Fruit fly (Drosophila melanogaster) whole organism, embryonic: ENCODE data around the gene CG43248.

Source experiments
- ATbp ChIP-seq: fragments of 200-800 bp; sonication (Bioruptor generic); optimal IDR thresholded peaks from 2 replicates; lab custom pipeline; 2017; ENCODE audit warnings: missing biosample characterization, mild to moderate bottlenecking, missing genetic modification characterization, missing genetic modification reagents
- Asciz ChIP-seq: fragments of 200-800 bp; sonication (Bioruptor generic); optimal IDR thresholded peaks from 2 replicates; lab custom pipeline; 2017; ENCODE audit warnings: missing biosample characterization, mild to moderate bottlenecking, missing genetic modification characterization, missing genetic modification reagents
- CG1024 ChIP-seq: fragments of 200-800 bp; sonication (Bioruptor generic); IDR thresholded peaks from 2 replicates; pipeline ENCODE4 v1.3.6; 2022; ENCODE audit warnings: missing biosample characterization, missing genetic modification characterization
- CG10431 ChIP-seq: fragments of 200-800 bp; sonication (Bioruptor generic); optimal IDR thresholded peaks from 3 replicates; lab custom pipeline; 2018; ENCODE audit warnings: missing biosample characterization, mild to moderate bottlenecking, missing genetic modification characterization
- CG10462 ChIP-seq: fragments of 200-800 bp; sonication (Bioruptor generic); optimal IDR thresholded peaks from 2 replicates; lab custom pipeline; 2016; ENCODE audit warnings: missing biosample characterization, missing genetic modification characterization
- CG10565 ChIP-seq: fragments of 200-800 bp; sonication (Bioruptor generic); optimal IDR thresholded peaks from 3 replicates; lab custom pipeline; 2016; ENCODE audit warnings: missing biosample characterization, mild to moderate bottlenecking, missing genetic modification characterization
- CG12155 ChIP-seq: fragments of 200-800 bp; sonication (Bioruptor generic); optimal IDR thresholded peaks from 3 replicates; lab custom pipeline; 2016; ENCODE audit warnings: missing biosample characterization, missing genetic modification characterization
- CG1233 ChIP-seq: fragments of 200-800 bp; sonication (Bioruptor generic); optimal IDR thresholded peaks from 4 replicates; lab custom pipeline; 2018; ENCODE audit warnings: missing biosample characterization, mild to moderate bottlenecking, missing genetic modification characterization
- CG12659 ChIP-seq: fragments of 200-800 bp; sonication (Bioruptor generic); optimal IDR thresholded peaks from 3 replicates; lab custom pipeline; 2017; ENCODE audit warnings: mild to moderate bottlenecking, missing biosample characterization, missing genetic modification reagents, missing genetic modification characterization
- CG15601 ChIP-seq: fragments of 200-800 bp; sonication (Bioruptor generic); optimal IDR thresholded peaks from 3 replicates; lab custom pipeline; 2019; ENCODE audit warnings: missing biosample characterization, mild to moderate bottlenecking, missing genetic modification characterization, moderate library complexity
- CG17186 ChIP-seq: fragments of 200-800 bp; sonication (Bioruptor generic); optimal IDR thresholded peaks from 3 replicates; lab custom pipeline; 2017; ENCODE audit warnings: missing biosample characterization, missing genetic modification reagents, missing genetic modification characterization
- CG17361 ChIP-seq: fragments of 200-800 bp; sonication (Bioruptor generic); IDR thresholded peaks from 3 replicates; pipeline ENCODE4 v1.3.6; 2022; ENCODE audit warnings: missing biosample characterization, missing genetic modification characterization
- CG2678 ChIP-seq: fragments of 200-800 bp; sonication (Bioruptor generic); optimal IDR thresholded peaks from 3 replicates; lab custom pipeline; 2019; ENCODE audit warnings: missing biosample characterization, mild to moderate bottlenecking, missing genetic modification characterization, moderate library complexity
- CG3163 ChIP-seq: fragments of 200-800 bp; sonication (Bioruptor generic); optimal IDR thresholded peaks from 3 replicates; lab custom pipeline; 2016; ENCODE audit warnings: missing biosample characterization, missing genetic modification characterization
- CG4707 ChIP-seq: fragments of 200-800 bp; sonication (Bioruptor generic); optimal IDR thresholded peaks from 2 replicates; lab custom pipeline; 2018; ENCODE audit warnings: missing biosample characterization, mild to moderate bottlenecking, missing genetic modification characterization, moderate library complexity
- CG8478 ChIP-seq: fragments of >200 bp; optimal IDR thresholded peaks from 2 replicates; lab custom pipeline; 2018
- CHES-1-like ChIP-seq: fragments of 200-800 bp; sonication (Bioruptor generic); optimal IDR thresholded peaks from 2 replicates; lab custom pipeline; 2016; ENCODE audit warnings: missing biosample characterization, missing genetic modification characterization
- CTCF ChIP-seq: fragments of 200-800 bp; sonication (Bioruptor generic); optimal IDR thresholded peaks from 2 replicates; lab custom pipeline; 2017; ENCODE audit warnings: missing biosample characterization, mild to moderate bottlenecking, missing genetic modification characterization, moderate library complexity
- Dbx ChIP-seq: fragments of 200-800 bp; sonication (Bioruptor generic); IDR thresholded peaks from 3 replicates; pipeline ENCODE4 v1.3.6; 2022; ENCODE audit warnings: missing biosample characterization, missing genetic modification characterization
- Dip3 ChIP-seq: fragments of 200-800 bp; sonication (Bioruptor generic); optimal IDR thresholded peaks from 3 replicates; lab custom pipeline; 2016; ENCODE audit warnings: missing biosample characterization, missing genetic modification characterization
- Dp ChIP-seq: fragments of 200-800 bp; sonication (Bioruptor generic); optimal IDR thresholded peaks from 2 replicates; lab custom pipeline; 2018; ENCODE audit warnings: missing biosample characterization, mild to moderate bottlenecking, missing genetic modification characterization, moderate library complexity
- Max ChIP-seq: fragments of 200-800 bp; sonication (Bioruptor generic); optimal IDR thresholded peaks from 2 replicates; lab custom pipeline; 2016; ENCODE audit warnings: missing biosample characterization, mild to moderate bottlenecking, missing genetic modification characterization
- Mes4 ChIP-seq: fragments of 200-800 bp; sonication (Bioruptor generic); optimal IDR thresholded peaks from 2 replicates; lab custom pipeline; 2016; ENCODE audit warnings: missing biosample characterization, missing genetic modification characterization
- Nf-YB ChIP-seq: fragments of 200-800 bp; sonication (Bioruptor generic); optimal IDR thresholded peaks from 3 replicates; lab custom pipeline; 2019; ENCODE audit warnings: missing biosample characterization, mild to moderate bottlenecking, missing genetic modification characterization, moderate library complexity
- Optix ChIP-seq: fragments of 200-800 bp; sonication (Bioruptor generic); IDR thresholded peaks from 3 replicates; pipeline ENCODE4 v1.3.6; 2022; ENCODE audit warnings: missing biosample characterization, missing genetic modification characterization
- PHDP ChIP-seq: fragments of 200-800 bp; sonication (Bioruptor generic); optimal IDR thresholded peaks from 3 replicates; lab custom pipeline; 2018; ENCODE audit warnings: missing biosample characterization, mild to moderate bottlenecking, missing genetic modification characterization, moderate library complexity
- Pdp1 ChIP-seq, 2 experiments: fragments of 200-800 bp; sonication (Bioruptor generic); optimal IDR thresholded peaks; 3 replicates each; lab custom pipeline; 2016; ENCODE audit warnings: missing biosample characterization in 2 of 2, missing genetic modification characterization in 2 of 2, mild to moderate bottlenecking in 1 of 2, moderate library complexity in 1 of 2
- Ssrp ChIP-seq: fragments of 200-800 bp; sonication (Bioruptor generic); optimal IDR thresholded peaks from 2 replicates; lab custom pipeline; 2018; ENCODE audit warnings: missing biosample characterization, mild to moderate bottlenecking, missing genetic modification characterization, moderate library complexity
- Trl ChIP-seq, 3 experiments: fragments of >200 bp in 2 of 3; fragments of 200-800 bp in 1 of 3; sonication (Bioruptor generic) in 1 of 3; optimal IDR thresholded peaks; 2 replicates in 1 of 3; 3 replicates in 2 of 3; lab custom pipeline; 2016 to 2017; ENCODE audit warnings: missing biosample characterization in 1 of 3, missing genetic modification characterization in 1 of 3
- ara ChIP-seq: fragments of 200-800 bp; sonication (Bioruptor generic); IDR thresholded peaks from 2 replicates; pipeline ENCODE4 v1.3.6; 2022; ENCODE audit warnings: missing biosample characterization, missing genetic modification characterization
- ato ChIP-seq: fragments of 200-800 bp; sonication (Bioruptor generic); IDR thresholded peaks from 2 replicates; pipeline ENCODE4 v1.3.6; 2022; ENCODE audit warnings: missing biosample characterization, missing genetic modification characterization; ENCODE audit not compliant: partially characterized antibody
- cato ChIP-seq: fragments of 200-800 bp; sonication (Bioruptor generic); optimal IDR thresholded peaks from 2 replicates; lab custom pipeline; 2016; ENCODE audit warnings: missing biosample characterization, missing genetic modification characterization, borderline replicate concordance
- chif ChIP-seq, 2 experiments: fragments of 200-800 bp; sonication (Bioruptor generic); optimal IDR thresholded peaks; 3 replicates each; lab custom pipeline; 2016; ENCODE audit warnings: missing biosample characterization in 2 of 2, missing genetic modification characterization in 2 of 2
- exex ChIP-seq: fragments of 200-800 bp; sonication (Bioruptor generic); optimal IDR thresholded peaks from 4 replicates; lab custom pipeline; 2018; ENCODE audit warnings: missing biosample characterization, mild to moderate bottlenecking, missing genetic modification characterization, moderate library complexity
- gem ChIP-seq: fragments of 200-800 bp; sonication (Bioruptor generic); optimal IDR thresholded peaks from 2 replicates; lab custom pipeline; 2019; ENCODE audit warnings: missing biosample characterization, mild to moderate bottlenecking, missing genetic modification characterization, moderate library complexity
- grn ChIP-seq: fragments of 200-800 bp; sonication (Bioruptor generic); optimal IDR thresholded peaks from 3 replicates; lab custom pipeline; 2017; ENCODE audit warnings: missing biosample characterization, missing genetic modification characterization
- kah ChIP-seq: fragments of 200-800 bp; sonication (Bioruptor generic); optimal IDR thresholded peaks from 2 replicates; lab custom pipeline; 2018; ENCODE audit warnings: missing biosample characterization, mild to moderate bottlenecking, missing genetic modification characterization
- lab ChIP-seq: fragments of 200-800 bp; sonication (Bioruptor generic); optimal IDR thresholded peaks from 3 replicates; lab custom pipeline; 2017; ENCODE audit warnings: missing biosample characterization, missing genetic modification characterization, mild to moderate bottlenecking, moderate library complexity, missing genetic modification reagents
- nerfin-1 ChIP-seq: fragments of 200-800 bp; sonication (Bioruptor generic); optimal IDR thresholded peaks from 3 replicates; lab custom pipeline; 2019; ENCODE audit warnings: missing biosample characterization, mild to moderate bottlenecking, missing genetic modification characterization, moderate library complexity
- pnt ChIP-seq: fragments of 200-800 bp; sonication (Bioruptor generic); optimal IDR thresholded peaks from 3 replicates; lab custom pipeline; 2016; ENCODE audit warnings: missing biosample characterization, missing genetic modification characterization
- sd ChIP-seq: fragments of 200-800 bp; sonication (Bioruptor generic); optimal IDR thresholded peaks from 3 replicates; lab custom pipeline; 2018; ENCODE audit warnings: missing biosample characterization, mild to moderate bottlenecking, missing genetic modification characterization, moderate library complexity
- sens-2 ChIP-seq: fragments of 200-800 bp; sonication (Bioruptor generic); IDR thresholded peaks from 2 replicates; pipeline ENCODE4 v1.3.6; 2022; ENCODE audit warnings: missing biosample characterization, missing genetic modification characterization
- sqz ChIP-seq: fragments of 200-800 bp; sonication (Bioruptor generic); optimal IDR thresholded peaks from 3 replicates; lab custom pipeline; 2018; ENCODE audit warnings: missing biosample characterization, mild to moderate bottlenecking, missing genetic modification characterization
- sug ChIP-seq: fragments of 200-800 bp; optimal IDR thresholded peaks from 2 replicates; lab custom pipeline; 2019; ENCODE audit warnings: missing biosample characterization, mild to moderate bottlenecking, missing genetic modification characterization, moderate library complexity
- twi ChIP-seq: fragments of 200-800 bp; optimal IDR thresholded peaks from 2 replicates; lab custom pipeline; 2019; ENCODE audit warnings: missing biosample characterization, mild to moderate bottlenecking, missing genetic modification characterization, moderate library complexity
- unc-4 ChIP-seq: fragments of 200-800 bp; sonication (Bioruptor generic); IDR thresholded peaks from 2 replicates; pipeline ENCODE4 v1.3.6; 2022; ENCODE audit warnings: missing biosample characterization, missing genetic modification characterization; ENCODE audit not compliant: partially characterized antibody
- vvl ChIP-seq: fragments of 200-800 bp; sonication (Bioruptor generic); IDR thresholded peaks from 2 replicates; pipeline ENCODE4 v1.3.6; 2022; ENCODE audit warnings: missing biosample characterization, missing genetic modification characterization
- zen ChIP-seq: fragments of 200-800 bp; sonication (Bioruptor generic); optimal IDR thresholded peaks from 3 replicates; lab custom pipeline; 2018; ENCODE audit warnings: missing biosample characterization, mild to moderate bottlenecking, missing genetic modification characterization, moderate library complexity

The CG43248 gene

DNA sequence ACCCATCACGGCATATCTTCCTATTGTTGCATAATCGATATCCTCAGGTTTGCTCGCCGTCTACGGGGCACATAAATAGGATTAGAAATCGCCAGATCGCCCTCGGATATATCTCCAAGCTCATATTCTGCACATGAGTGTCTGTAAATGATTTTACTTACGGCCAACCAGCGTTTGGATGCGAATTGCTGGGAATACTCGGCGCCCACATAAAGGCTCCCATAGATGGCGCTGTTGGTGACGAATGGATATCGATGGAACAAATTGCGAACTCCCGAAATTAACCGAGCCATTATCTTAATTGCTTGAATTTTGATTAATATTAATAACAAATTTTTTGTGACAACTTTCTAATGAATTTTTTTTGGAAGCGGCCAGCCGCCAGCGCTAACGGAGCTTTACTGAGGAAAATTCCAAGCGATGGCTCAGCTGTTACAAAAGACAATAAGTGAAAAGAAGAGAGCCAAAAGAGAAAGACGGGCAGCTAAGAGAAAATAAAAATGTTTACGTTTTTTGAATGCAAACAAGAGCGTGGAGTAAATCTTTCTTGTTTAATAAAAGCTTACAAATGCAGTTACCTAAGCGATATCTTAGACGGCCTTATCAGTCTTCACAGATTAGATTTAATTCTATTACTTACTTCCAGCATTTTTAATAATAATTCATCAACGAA is 36.5 kb downstream of the CG43248 start:
- TF ChIP-seq sens-2 (GFP tag; lab: Robert Waterston, UW) (no peak), PHDP (no peak), lab (GFP tag; lab: Kevin White, UChicago) (peak; percentile 25), Trl (optimal IDR thresholded peaks at IDR 0.05; lab: Kevin White, UChicago) (peak; percentile 56 to 65), Trl (GFP tag; optimal IDR thresholded peaks at IDR 0.05; lab: Kevin White, UChicago) (no peak), sug (tag; lab: Kevin White, UChicago) (peak; percentile 1), sd (tag; lab: Kevin White, UChicago) (peak; percentile 49), CTCF (peak; percentile 88), ato (GFP tag; lab: Robert Waterston, UW) (0 out of 2 replicates have a peak, but pooled peaks have one; percentile 35), Asciz (peak; percentile 51), CG1024 (GFP tag; lab: Robert Waterston, UW) (0 out of 2 replicates have a peak, but pooled peaks have one; percentile 7), CG10431 (peak; percentile 11), CG17186 (GFP tag; lab: Kevin White, UChicago) (no peak), unc-4 (GFP tag; lab: Robert Waterston, UW) (no peak), Pdp1 (GFP tag; optimal IDR thresholded peaks at IDR 0.05; lab: Kevin White, UChicago) (peak in 1 of 2 experiments; percentile 51), Dp (GFP tag; lab: Kevin White, UChicago) (no peak), gem (tag; lab: Kevin White, UChicago) (no peak), ATbp (GFP tag; lab: Kevin White, UChicago) (peak; percentile 35), CG4707 (GFP tag; lab: Kevin White, UChicago) (peak; percentile 1), sqz (GFP tag; lab: Kevin White, UChicago) (peak; percentile 38), CG12155 (GFP tag; lab: Kevin White, UChicago) (no peak), Optix (no peak), CG17361 (0 out of 3 replicates have a peak, but pooled peaks have one; percentile 8), Dbx (GFP tag; lab: Robert Waterston, UW) (0 out of 3 replicates have a peak, but pooled peaks have one; percentile 35), vvl (GFP tag; lab: Robert Waterston, UW) (0 out of 2 replicates have a peak, but pooled peaks have one; percentile 0), CG3163 (GFP tag; lab: Kevin White, UChicago) (peak; percentile 86), CG15601 (tag; lab: Kevin White, UChicago) (peak; percentile 20), chif (GFP tag; optimal IDR thresholded peaks at IDR 0.05; lab: Kevin White, UChicago) (no peak), ara (GFP tag; lab: Robert Waterston, UW) (peak; percentile 47; the same call in 1 of the 2 replicates), exex (tag; lab: Kevin White, UChicago) (peak; percentile 21), CG2678 (tag; lab: Kevin White, UChicago) (peak; percentile 20), kah (peak; percentile 3), grn (GFP tag; lab: Kevin White, UChicago) (no peak), nerfin-1 (tag; lab: Kevin White, UChicago) (peak; percentile 7)

DNA sequence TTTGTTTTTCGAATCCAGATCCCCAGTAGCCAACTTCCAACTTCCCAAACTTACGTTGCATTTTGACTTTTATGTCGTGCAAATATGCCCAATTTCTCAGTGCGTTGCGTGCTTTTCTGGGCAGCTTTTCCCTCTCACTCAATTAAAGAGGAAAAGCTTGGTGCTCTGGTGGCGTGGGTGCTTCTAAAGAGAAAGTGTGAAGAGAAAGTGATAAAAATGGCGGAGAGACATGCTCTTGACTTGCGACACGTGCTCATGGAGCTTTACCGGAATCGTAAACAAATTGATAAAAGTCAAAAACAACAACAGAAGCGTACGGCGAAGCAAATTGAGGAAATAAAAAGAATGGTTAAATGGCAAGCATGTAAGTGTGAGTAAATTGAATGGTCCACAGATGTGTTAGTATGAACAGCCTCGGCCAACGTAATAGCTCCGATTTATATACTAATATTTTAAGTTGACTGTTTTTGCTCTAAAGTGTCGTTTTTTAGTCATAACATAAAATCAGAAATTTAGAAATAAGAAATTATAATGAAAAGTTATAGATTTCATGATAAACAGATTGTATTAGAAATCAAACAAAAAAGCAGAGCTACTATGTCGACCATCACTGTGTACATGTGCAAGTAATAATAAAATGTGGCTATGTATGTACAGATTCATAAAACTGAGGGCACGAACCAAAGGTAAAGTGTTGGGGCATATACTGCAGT is 37.2 kb downstream of the CG43248 start:
- TF ChIP-seq CG10565 (GFP tag; lab: Kevin White, UChicago) (no peak), CG12659 (GFP tag; lab: Kevin White, UChicago) (peak; percentile 23), Ssrp (tag; lab: Kevin White, UChicago) (no peak), zen (tag; lab: Kevin White, UChicago) (no peak), Dip3 (GFP tag; lab: Kevin White, UChicago) (no peak), Mes4 (GFP tag; lab: Kevin White, UChicago) (no peak), Max (GFP tag; lab: Kevin White, UChicago) (peak; percentile 32), cato (no peak), CG8478 (no peak), CG10462 (GFP tag; lab: Kevin White, UChicago) (no peak), Nf-YB (no peak), CHES-1-like (GFP tag; lab: Kevin White, UChicago) (no peak), twi (no peak), CG1233 (GFP tag; lab: Kevin White, UChicago) (no peak), pnt (GFP tag; lab: Kevin White, UChicago) (no peak)
